Worm (Caenorhabditis elegans) whole organism, early embryonic: ENCODE results near the gene ZK131.11.
A peak's percentile ranks its signal among the peaks of the same experiment; 100 is the strongest.

Source experiments
- B0310.2 ChIP-seq: sonication (generic microtip); optimal IDR thresholded peaks from 2 replicates; lab custom pipeline; 2016; ENCODE audit warnings: mild to moderate bottlenecking, missing genetic modification characterization, missing compliant biosample characterization
- F13C5.2 ChIP-seq: sonication (generic microtip); optimal IDR thresholded peaks from 2 replicates; lab custom pipeline; 2017; ENCODE audit warnings: mild to moderate bottlenecking, missing genetic modification characterization, inconsistent platforms, missing compliant biosample characterization
- aly-1 ChIP-seq: sonication (generic microtip); optimal IDR thresholded peaks from 2 replicates; lab custom pipeline; 2016; ENCODE audit warnings: missing genetic modification characterization, missing compliant biosample characterization
- ama-1 ChIP-seq: fragments of 150-350 bp; optimal IDR thresholded peaks from 2 replicates; lab custom pipeline; 2014
- ceh-13 ChIP-seq: fragments of 200-800 bp; sonication (Bioruptor generic); optimal IDR thresholded peaks from 2 replicates; lab custom pipeline; 2018; ENCODE audit warnings: mild to moderate bottlenecking, missing genetic modification characterization, missing compliant biosample characterization
- ceh-36 ChIP-seq: sonication (generic microtip); optimal IDR thresholded peaks from 2 replicates; lab custom pipeline; 2016; ENCODE audit warnings: missing genetic modification characterization, inconsistent platforms, missing compliant biosample characterization
- ets-7 ChIP-seq: sonication (generic microtip); optimal IDR thresholded peaks from 2 replicates; lab custom pipeline; 2016; ENCODE audit warnings: missing genotype, missing genetic modification characterization, missing compliant biosample characterization
- flt-1 ChIP-seq: fragments of 200-800 bp; sonication (Bioruptor generic); IDR thresholded peaks from 2 replicates; pipeline ENCODE4 v1.3.6; 2022; ENCODE audit warnings: missing genetic modification characterization, missing compliant biosample characterization
- hmbx-1 ChIP-seq: sonication (generic microtip); optimal IDR thresholded peaks from 2 replicates; lab custom pipeline; 2016; ENCODE audit warnings: mild to moderate bottlenecking, missing genetic modification characterization, missing compliant biosample characterization
- hmg-4 ChIP-seq: fragments of 200-800 bp; sonication (Bioruptor generic); optimal IDR thresholded peaks from 2 replicates; lab custom pipeline; 2018; ENCODE audit warnings: mild to moderate bottlenecking, missing genetic modification characterization, missing compliant biosample characterization
- hnd-1 ChIP-seq: sonication (generic microtip); optimal IDR thresholded peaks from 2 replicates; lab custom pipeline; 2016; ENCODE audit warnings: missing genetic modification characterization, missing compliant biosample characterization
- pes-1 ChIP-seq: fragments of 200-800 bp; sonication (Bioruptor generic); IDR thresholded peaks from 2 replicates; pipeline ENCODE4 v1.3.6; 2022; ENCODE audit warnings: missing genetic modification reagents, missing genetic modification characterization, missing compliant biosample characterization
- scrt-1 ChIP-seq: fragments of 200-800 bp; sonication (Bioruptor generic); IDR thresholded peaks from 2 replicates; pipeline ENCODE4 v1.3.6; 2022; ENCODE audit warnings: missing genetic modification characterization, missing compliant biosample characterization
- sea-1 ChIP-seq: fragments of 200-800 bp; sonication (Bioruptor generic); conservative IDR thresholded peaks from 2 replicates; pipeline ENCODE4 v1.3.6; 2022; ENCODE audit warnings: missing genetic modification characterization, missing compliant biosample characterization
- tbx-11 ChIP-seq: fragments of 200-800 bp; sonication (Bioruptor generic); IDR thresholded peaks from 2 replicates; pipeline ENCODE4 v1.3.6; 2022; ENCODE audit warnings: missing genetic modification characterization, missing compliant biosample characterization
- tbx-37 ChIP-seq: fragments of 200-800 bp; sonication (Bioruptor generic); conservative IDR thresholded peaks from 2 replicates; pipeline ENCODE4 v1.3.6; 2022; ENCODE audit warnings: missing genetic modification reagents, missing genetic modification characterization, missing compliant biosample characterization
- tra-4 ChIP-seq: sonication (generic microtip); optimal IDR thresholded peaks from 2 replicates; lab custom pipeline; 2017; ENCODE audit warnings: missing genetic modification characterization, missing compliant biosample characterization

The ZK131.11 gene

ce11 chrII:13765952-13766351 lies 26.1 kb upstream of the ZK131.11 start, which contains the start of gene arrd-12:
TSS of gene arrd-12 (plus strand) at chrII:13766252.
- TF ChIP-seq ets-7 (tag; lab: Kevin White, UChicago), result no peak
- no peak for TF ChIP-seq sea-1 (GFP tag; lab: Robert Waterston, UW)
- no peak for TF ChIP-seq tbx-37 (GFP tag; lab: Robert Waterston, UW)
- no peak for TF ChIP-seq hnd-1 (tag; lab: Kevin White, UChicago)
- TF ChIP-seq scrt-1, result no peak
- no peak for TF ChIP-seq ceh-13 (GFP tag; lab: Kevin White, UChicago)
- TF ChIP-seq hmbx-1, result no peak
- TF ChIP-seq flt-1 (GFP tag; lab: Robert Waterston, UW), result no peak
- TF ChIP-seq B0310.2 (tag; lab: Kevin White, UChicago), result no peak
- TF ChIP-seq ama-1 (lab: Kevin White, UChicago), result no peak
- TF ChIP-seq aly-1 (tag; lab: Kevin White, UChicago), result no peak
- no peak for TF ChIP-seq tra-4 (tag; lab: Kevin White, UChicago)
- TF ChIP-seq F13C5.2, result no peak
- TF ChIP-seq hmg-4, result no peak
- TF ChIP-seq tbx-11, result no peak
- no peak for TF ChIP-seq pes-1 (GFP tag; lab: Robert Waterston, UW)
- no peak for TF ChIP-seq ceh-36 (tag; lab: Kevin White, UChicago)

ce11 chrII:13771335-13771734 lies 20.7 kb upstream of the ZK131.11 start, which contains the start of gene C01B9.1:
TSS of gene C01B9.1 (plus strand) at chrII:13771575.
- TF ChIP-seq aly-1 (tag; lab: Kevin White, UChicago) (no peak), B0310.2 (tag; lab: Kevin White, UChicago) (no peak), hnd-1 (tag; lab: Kevin White, UChicago) (no peak), hmg-4 (no peak), ceh-36 (tag; lab: Kevin White, UChicago) (no peak), scrt-1 (no peak), F13C5.2 (no peak), ama-1 (lab: Kevin White, UChicago) (no peak), ets-7 (tag; lab: Kevin White, UChicago) (no peak), ceh-13 (GFP tag; lab: Kevin White, UChicago) (no peak), flt-1 (GFP tag; lab: Robert Waterston, UW) (no peak), hmbx-1 (no peak), tbx-11 (no peak), pes-1 (GFP tag; lab: Robert Waterston, UW) (no peak), tra-4 (tag; lab: Kevin White, UChicago) (no peak)

DNA sequence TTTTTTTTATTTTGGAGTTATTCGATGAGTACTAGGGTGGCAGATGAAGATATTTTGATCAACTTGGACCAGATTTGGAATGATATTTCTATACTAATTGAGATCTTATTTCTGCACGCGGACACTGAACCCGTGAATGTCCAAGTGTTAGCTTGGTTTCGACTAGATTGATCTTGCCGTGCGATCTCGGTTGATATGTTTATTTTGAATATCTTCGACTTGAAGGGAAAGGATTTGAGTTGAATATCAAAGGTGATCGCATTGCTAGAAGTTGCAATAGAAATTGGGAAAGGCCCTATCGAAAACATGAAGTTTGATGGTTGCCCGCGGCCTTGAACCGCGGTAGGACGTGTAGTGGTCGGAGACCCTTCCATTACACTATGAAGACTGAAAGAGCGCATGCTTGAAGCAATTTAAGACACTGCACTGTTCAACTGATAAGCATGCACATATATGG lies 11.2 kb upstream of the ZK131.11 start:
- no peak for TF ChIP-seq ceh-13 (GFP tag; lab: Kevin White, UChicago)

DNA sequence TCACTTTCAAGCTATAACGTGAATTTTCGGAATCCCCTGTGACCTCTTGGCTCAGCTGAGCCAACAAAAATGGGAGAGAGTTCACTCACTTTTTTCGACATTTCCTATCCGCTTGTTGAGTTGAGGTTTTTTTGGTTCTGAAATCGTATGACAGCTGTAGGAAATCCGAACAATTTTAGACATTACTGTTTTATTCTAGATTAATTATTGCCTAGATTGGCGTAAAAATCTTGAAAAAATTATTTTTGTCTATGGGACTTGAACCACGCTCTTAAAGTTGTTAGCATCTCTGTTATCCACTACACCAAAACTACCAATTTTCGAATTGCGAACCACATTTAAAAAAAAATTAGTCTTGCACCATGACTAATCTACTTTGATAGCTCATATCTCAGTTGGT lies 8.1 kb upstream of the ZK131.11 start, which contains the start of gene C01B9.4:
Gene C01B9.4, minus strand, starts transcription at position 101 of the 400 bp plus-strand sequence.
- no peak for TF ChIP-seq ceh-13 (GFP tag; lab: Kevin White, UChicago)
- no peak for TF ChIP-seq hnd-1 (tag; lab: Kevin White, UChicago)
- no peak for TF ChIP-seq tbx-11
- TF ChIP-seq pes-1 (GFP tag; lab: Robert Waterston, UW), result no peak
- no peak for TF ChIP-seq hmg-4
- TF ChIP-seq flt-1 (GFP tag; lab: Robert Waterston, UW), result no peak
- TF ChIP-seq scrt-1, result no peak
- TF ChIP-seq B0310.2 (tag; lab: Kevin White, UChicago), result no peak
- TF ChIP-seq hmbx-1, result no peak
- no peak for TF ChIP-seq ets-7 (tag; lab: Kevin White, UChicago)
- no peak for TF ChIP-seq ceh-36 (tag; lab: Kevin White, UChicago)
- TF ChIP-seq tbx-37 (GFP tag; lab: Robert Waterston, UW), result no peak
- TF ChIP-seq sea-1 (GFP tag; lab: Robert Waterston, UW), result no peak
- TF ChIP-seq aly-1 (tag; lab: Kevin White, UChicago), result no peak
- no peak for TF ChIP-seq tra-4 (tag; lab: Kevin White, UChicago)
- no peak for TF ChIP-seq ama-1 (lab: Kevin White, UChicago)
- TF ChIP-seq F13C5.2, result no peak

DNA sequence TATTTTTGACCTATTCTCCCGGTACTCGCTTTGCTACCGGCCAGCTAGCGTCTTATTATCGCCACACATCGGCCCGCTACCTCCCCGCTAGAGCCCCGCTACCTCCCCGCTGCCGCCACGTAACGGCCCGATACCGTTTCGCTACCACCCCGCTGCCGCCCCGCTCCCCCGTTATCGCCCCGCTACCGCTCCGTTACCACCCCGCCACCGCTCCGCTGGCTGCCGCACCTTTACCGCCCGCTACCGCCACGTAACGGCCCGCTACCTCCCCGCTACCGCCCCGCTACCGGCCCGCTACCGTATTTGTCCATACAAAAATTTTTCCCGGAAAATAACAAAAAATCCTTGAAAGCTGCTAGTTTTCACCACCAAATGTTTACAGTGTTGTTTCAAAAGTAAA lies 6.4 kb upstream of the ZK131.11 start:
- peak; percentile 0 for TF ChIP-seq hmg-4
- no peak for TF ChIP-seq hmbx-1

DNA sequence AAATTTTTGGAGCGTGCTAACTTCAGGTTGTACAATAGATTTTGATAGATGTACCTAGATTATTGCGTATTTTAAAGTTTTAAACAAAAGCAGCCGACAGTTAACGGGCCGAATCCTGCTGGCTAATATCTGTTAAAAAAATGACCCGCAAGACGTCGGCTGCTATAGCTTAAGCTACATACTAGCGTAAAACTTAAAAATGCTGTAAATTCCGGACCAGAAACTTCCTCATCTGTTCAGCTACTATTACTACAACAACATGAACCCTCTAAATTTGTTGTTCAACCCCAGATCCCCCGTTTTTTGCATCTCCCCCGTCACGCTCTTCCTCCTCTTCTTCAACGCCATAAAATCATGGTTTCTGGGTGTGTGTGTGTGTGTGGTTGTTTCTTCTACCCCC lies 5.1 kb upstream of the ZK131.11 start:
- TF ChIP-seq scrt-1 (no peak), ceh-36 (tag; lab: Kevin White, UChicago) (no peak), F13C5.2 (no peak), sea-1 (GFP tag; lab: Robert Waterston, UW) (no peak), ama-1 (lab: Kevin White, UChicago) (no peak)

DNA sequence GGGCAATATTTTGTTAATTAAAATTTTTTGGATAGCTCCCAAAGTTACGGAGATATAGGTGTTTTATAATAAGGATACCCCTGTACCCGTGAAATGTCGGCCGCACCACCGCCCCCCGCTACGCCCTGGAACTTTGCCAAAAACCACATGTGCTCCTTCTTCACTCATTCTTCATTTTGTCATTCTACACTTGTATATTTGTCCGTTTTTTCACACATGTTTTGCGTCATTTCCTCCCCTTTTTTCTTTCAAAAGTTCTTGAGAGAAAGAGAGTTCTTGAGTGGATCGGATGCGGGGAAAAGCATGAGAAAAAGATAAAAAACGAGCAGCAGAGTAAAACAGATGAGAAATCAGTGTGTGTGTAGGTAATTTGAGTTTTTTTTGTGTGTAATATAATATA lies 3.2 kb upstream of the ZK131.11 start:
- TF ChIP-seq pes-1 (GFP tag; lab: Robert Waterston, UW) (no peak), tra-4 (tag; lab: Kevin White, UChicago) (no peak), hnd-1 (tag; lab: Kevin White, UChicago) (no peak), ama-1 (lab: Kevin White, UChicago) (no peak), tbx-37 (GFP tag; lab: Robert Waterston, UW) (no peak), hmg-4 (no peak), flt-1 (GFP tag; lab: Robert Waterston, UW) (no peak), hmbx-1 (no peak), sea-1 (GFP tag; lab: Robert Waterston, UW) (no peak), ets-7 (tag; lab: Kevin White, UChicago) (no peak), aly-1 (tag; lab: Kevin White, UChicago) (no peak), ceh-13 (GFP tag; lab: Kevin White, UChicago) (no peak), F13C5.2 (no peak)

DNA sequence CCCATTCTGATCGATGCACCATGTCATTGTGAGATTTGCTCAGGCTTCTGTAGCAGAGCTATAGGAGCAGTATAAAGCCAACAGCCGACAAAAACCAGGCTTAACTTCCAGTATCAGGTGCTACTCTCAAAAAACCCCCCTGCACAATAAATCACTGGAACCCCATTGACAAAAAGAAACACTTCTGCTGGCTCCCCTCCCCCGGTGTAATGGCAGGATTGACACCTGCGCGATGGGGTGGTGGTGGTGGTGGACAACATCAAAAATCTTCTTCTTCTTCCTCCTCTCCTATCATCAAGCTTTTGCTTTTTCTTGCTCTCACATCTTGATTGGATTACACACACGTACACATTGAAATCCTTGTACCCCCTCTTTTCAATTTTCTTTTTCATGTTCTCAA lies 2.3 kb upstream of the ZK131.11 start:
- no peak for TF ChIP-seq ama-1 (lab: Kevin White, UChicago)
